Fruit fly (Drosophila melanogaster): Measurements from ENCODE around the gene Dus2.

Dus2 gene

dm6 chrX:14226093-14226492 is 11.7 kb upstream of the Dus2 start, which contains the start of gene mRpL38 (continued):
- TF ChIP-seq YL-1 (GFP tag; optimal IDR thresholded peaks at IDR 0.05) = peak; percentile 52
- no peak for TF ChIP-seq CG2202 (tag; optimal IDR thresholded peaks at IDR 0.05)
- no peak for TF ChIP-seq grau (tag; optimal IDR thresholded peaks at IDR 0.05)
- TF ChIP-seq dimm (GFP tag; IDR thresholded peaks at IDR 0.05) = no peak
- TF ChIP-seq trem (tag; optimal IDR thresholded peaks at IDR 0.05) = peak; percentile 36
- TF ChIP-seq zen2 (GFP tag; IDR thresholded peaks at IDR 0.05; ENCODE audit: partially characterized antibody) = no peak
- peak; percentile 92 for TF ChIP-seq E2f2 (GFP tag; IDR thresholded peaks at IDR 0.05)
- TF ChIP-seq Fer3 (tag; optimal IDR thresholded peaks at IDR 0.05) = no peak
- TF ChIP-seq Side (GFP tag; optimal IDR thresholded peaks at IDR 0.05) = no peak

DNA sequence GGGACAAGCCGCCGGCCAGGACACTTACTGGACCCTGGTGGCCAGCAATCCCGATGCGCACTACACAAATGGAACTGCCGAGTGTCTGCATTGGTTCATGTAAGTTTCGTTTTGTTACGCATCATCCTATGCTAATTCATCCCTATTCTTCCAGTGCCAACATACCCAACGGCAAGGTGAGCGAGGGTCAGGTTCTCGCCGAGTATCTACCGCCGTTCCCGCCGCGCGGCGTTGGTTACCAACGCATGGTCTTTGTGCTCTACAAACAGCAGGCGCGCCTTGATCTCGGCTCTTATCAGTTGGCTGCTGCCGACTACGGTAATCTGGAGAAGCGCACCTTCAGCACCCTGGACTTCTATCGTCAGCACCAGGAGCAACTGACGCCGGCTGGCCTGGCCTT is 10.7 kb upstream of the Dus2 start:
- TF ChIP-seq Hey (tag; optimal IDR thresholded peaks at IDR 0.05) = no peak
- TF ChIP-seq Dbx (GFP tag; IDR thresholded peaks at IDR 0.05) = no peak
- no peak for TF ChIP-seq CG2120 (GFP tag; optimal IDR thresholded peaks at IDR 0.05)
- no peak for TF ChIP-seq D19B (GFP tag; optimal IDR thresholded peaks at IDR 0.05)
- TF ChIP-seq Blimp-1 (GFP tag; optimal IDR thresholded peaks at IDR 0.05) = no peak
- no peak for TF ChIP-seq YL-1 (GFP tag; optimal IDR thresholded peaks at IDR 0.05)
- no peak for TF ChIP-seq CG12155 (GFP tag; optimal IDR thresholded peaks at IDR 0.05)
- TF ChIP-seq phol (tag; optimal IDR thresholded peaks at IDR 0.05) = no peak
- TF ChIP-seq Dp (GFP tag; optimal IDR thresholded peaks at IDR 0.05) = no peak
- no peak for TF ChIP-seq CG3726 (GFP tag; IDR thresholded peaks at IDR 0.05)
- TF ChIP-seq yki (optimal IDR thresholded peaks at IDR 0.05) = no peak
- no peak for TF ChIP-seq Side (GFP tag; optimal IDR thresholded peaks at IDR 0.05)
- no peak for TF ChIP-seq CG14667 (GFP tag; IDR thresholded peaks at IDR 0.05)
- no peak for TF ChIP-seq CG2199 (GFP tag; IDR thresholded peaks at IDR 0.05)
- TF ChIP-seq tin (GFP tag; optimal IDR thresholded peaks at IDR 0.05) = no peak
- no peak for TF ChIP-seq CG34376 (GFP tag; optimal IDR thresholded peaks at IDR 0.05)
- no peak for TF ChIP-seq CG3163 (GFP tag; optimal IDR thresholded peaks at IDR 0.05)
- no peak for TF ChIP-seq Dip2 (GFP tag; IDR thresholded peaks at IDR 0.05)
- no peak for TF ChIP-seq CG3838 (GFP tag; optimal IDR thresholded peaks at IDR 0.05)
- TF ChIP-seq ems (GFP tag; optimal IDR thresholded peaks at IDR 0.05) = no peak

DNA sequence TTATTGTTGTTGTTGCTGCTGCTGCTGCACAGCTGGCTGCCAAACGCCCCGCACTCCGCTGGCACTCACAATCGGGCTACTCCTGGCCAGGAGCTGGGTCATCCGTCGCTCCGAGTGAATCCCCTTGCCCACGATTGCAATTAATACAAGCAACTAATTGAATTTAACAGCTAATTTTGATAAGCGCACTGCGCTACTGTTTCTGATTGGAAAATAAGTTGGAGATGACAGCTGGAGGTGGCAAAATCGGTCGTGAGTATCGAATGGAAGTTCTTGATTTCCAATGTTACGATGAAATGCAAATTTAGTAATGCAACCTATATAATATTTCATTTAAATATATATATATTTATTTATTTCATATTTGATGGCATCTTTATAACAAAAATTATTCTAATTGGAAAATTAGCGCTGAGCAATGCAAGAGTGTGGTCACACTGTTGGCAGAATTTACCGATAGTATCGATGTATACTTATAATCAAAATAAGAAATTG is 3.9 kb upstream of the Dus2 start, which contains the start of gene CG42271:
Gene CG42271, minus strand, starts transcription at position 224 of the 495 bp plus-strand sequence.
- no peak for TF ChIP-seq h (optimal IDR thresholded peaks at IDR 0.05)
- no peak for TF ChIP-seq lbe (GFP tag; optimal IDR thresholded peaks at IDR 0.05)
- no peak for TF ChIP-seq pita (GFP tag; optimal IDR thresholded peaks at IDR 0.05)
- TF ChIP-seq Med (GFP tag) = peak; percentile 60
- peak; percentile 55 for TF ChIP-seq CG15696 (tag; optimal IDR thresholded peaks at IDR 0.05)
- TF ChIP-seq CG14860 (GFP tag; IDR thresholded peaks at IDR 0.05; ENCODE audit: partially characterized antibody) = peak; percentile 94
- no peak for TF ChIP-seq CG11085 (GFP tag; IDR thresholded peaks at IDR 0.05)
- TF ChIP-seq Bgb (GFP tag; IDR thresholded peaks at IDR 0.05; ENCODE audit: partially characterized antibody) = peak; percentile 85
- no peak for TF ChIP-seq Atf3 (GFP tag; optimal IDR thresholded peaks at IDR 0.05)
- TF ChIP-seq CG30020 (tag; optimal IDR thresholded peaks at IDR 0.05) = peak; percentile 57
- no peak for TF ChIP-seq Oaz (GFP tag; IDR thresholded peaks at IDR 0.05)
- no peak for TF ChIP-seq cwo (GFP tag; optimal IDR thresholded peaks at IDR 0.05)
- peak; percentile 64 for TF ChIP-seq phol (tag; optimal IDR thresholded peaks at IDR 0.05)
- TF ChIP-seq CG9797 (GFP tag; optimal IDR thresholded peaks at IDR 0.05) = peak; percentile 8
- peak; percentile 64 for TF ChIP-seq CG9727 (GFP tag; optimal IDR thresholded peaks at IDR 0.05)
- TF ChIP-seq sima (GFP tag; optimal IDR thresholded peaks at IDR 0.05) = no peak
- TF ChIP-seq CG3281 (GFP tag; optimal IDR thresholded peaks at IDR 0.05) = no peak
- no peak for TF ChIP-seq Poxn (GFP tag; IDR thresholded peaks at IDR 0.05)
- TF ChIP-seq dpn (GFP tag; optimal IDR thresholded peaks at IDR 0.05) = peak in 1 of 2 experiments; percentile 4
- peak; percentile 44 for TF ChIP-seq CG17829 (tag; optimal IDR thresholded peaks at IDR 0.05)
- TF ChIP-seq Mad (GFP tag; optimal IDR thresholded peaks at IDR 0.05) = no peak
- TF ChIP-seq grn (GFP tag; optimal IDR thresholded peaks at IDR 0.05) = no peak
- no peak for TF ChIP-seq wek (GFP tag; optimal IDR thresholded peaks at IDR 0.05)
- TF ChIP-seq CG3163 (GFP tag; optimal IDR thresholded peaks at IDR 0.05) = no peak
- peak; percentile 97 for TF ChIP-seq Scr (GFP tag; IDR thresholded peaks at IDR 0.05; ENCODE audit: partially characterized antibody)
- TF ChIP-seq CG3838 (GFP tag; optimal IDR thresholded peaks at IDR 0.05) = no peak

Measured in whole organism, embryonic.